Worm (Caenorhabditis elegans): ENCODE data around the gene npr-38.

npr-38 gene

ce11 chrX:6320887-6321286 lies 9.4 kb downstream of the npr-38 start:
- TF ChIP-seq ZK337.2 (GFP tag; IDR thresholded peaks at IDR 0.05) (no peak), hmg-1.1 (GFP tag; IDR thresholded peaks at IDR 0.05) (no peak), tra-1 (GFP tag; IDR thresholded peaks at IDR 0.05) (0 out of 2 replicates have a peak, but pooled peaks have one; percentile 19), nhr-111 (GFP tag; optimal IDR thresholded peaks at IDR 0.05) (no peak), unc-62 (GFP tag; optimal IDR thresholded peaks at IDR 0.05 in 1 of 2) (peak in 1 of 2 experiments; percentile 24), unc-62 (tag; optimal IDR thresholded peaks at IDR 0.05) (no peak), nhr-48 (tag; optimal IDR thresholded peaks at IDR 0.05) (peak; percentile 86), hlh-30 (tag; optimal IDR thresholded peaks at IDR 0.05; ENCODE audit: insufficient read depth) (peak; percentile 42), mdl-1 (tag; optimal IDR thresholded peaks at IDR 0.05) (peak in 1 of 2 experiments; percentile 45), spr-1 (tag; optimal IDR thresholded peaks at IDR 0.05) (peak; percentile 22), ceh-20 (GFP tag; IDR thresholded peaks at IDR 0.05) (0 out of 2 replicates have a peak, but pooled peaks have one; percentile 16), aly-2 (tag; optimal IDR thresholded peaks at IDR 0.05) (no peak), mdt-29 (GFP tag; IDR thresholded peaks at IDR 0.05) (no peak), rbr-2 (tag; optimal IDR thresholded peaks at IDR 0.05) (peak; percentile 2), nhr-28 (tag; optimal IDR thresholded peaks at IDR 0.05) (peak; percentile 55), mxl-3 (GFP tag; optimal IDR thresholded peaks at IDR 0.05) (peak; percentile 46), hlh-11 (tag; optimal IDR thresholded peaks at IDR 0.05) (peak; percentile 51), aha-1 (tag) (peak; percentile 40)

- TF ChIP-seq Y105C5A.15 (GFP tag; IDR thresholded peaks at IDR 0.05) (no peak), nhr-25 (tag; optimal IDR thresholded peaks at IDR 0.05; ENCODE audit: borderline replicate concordance, insufficient read depth) (peak; percentile 52)
Observed at ce11 chrX:6321380-6321779, 9.9 kb downstream of the npr-38 start.

- TF ChIP-seq mep-1 (tag; optimal IDR thresholded peaks at IDR 0.05) (peak; percentile 24), set-16 (GFP tag; IDR thresholded peaks at IDR 0.05) (no peak), nhr-6 (tag; optimal IDR thresholded peaks at IDR 0.05) (peak; percentile 7), nhr-28 (tag; optimal IDR thresholded peaks at IDR 0.05) (peak; percentile 25)
Observed at ce11 chrX:6323129-6323528, 11.6 kb downstream of the npr-38 start, which contains the start of gene col-167. col-167 (plus strand) TSS chrX:6323488.

ce11 chrX:6324124-6324893 lies 12.8 kb downstream of the npr-38 start:
- TF ChIP-seq hlh-30 (tag; optimal IDR thresholded peaks at IDR 0.05; ENCODE audit: insufficient read depth) (peak; percentile 3), set-16 (GFP tag; IDR thresholded peaks at IDR 0.05) (peak; percentile 74), nhr-25 (tag; optimal IDR thresholded peaks at IDR 0.05; ENCODE audit: borderline replicate concordance, insufficient read depth) (peak; percentile 33)

- no peak for TF ChIP-seq F37D6.2 (tag; optimal IDR thresholded peaks at IDR 0.05)
- TF ChIP-seq nhr-48 (tag; optimal IDR thresholded peaks at IDR 0.05), result no peak
- no peak for TF ChIP-seq mxl-2 (GFP tag; conservative IDR thresholded peaks at IDR 0.05)
Observed at ce11 chrX:6326088-6326487, 14.6 kb downstream of the npr-38 start, which contains the start of gene col-168. col-168 (plus strand) TSS chrX:6326388.

- TF ChIP-seq aha-1 (tag) (peak; percentile 84), lin-1 (GFP tag; IDR thresholded peaks at IDR 0.05) (no peak)
Observed at ce11 chrX:6328860-6329259, 17.4 kb downstream of the npr-38 start, which contains the start of gene col-169. col-169 (plus strand) TSS chrX:6329160.

- TF ChIP-seq set-16 (GFP tag; IDR thresholded peaks at IDR 0.05), result peak; percentile 96
Observed at ce11 chrX:6329542-6330029, 18.1 kb downstream of the npr-38 start.

All from whole organism, L4 larva.